Fruit fly (Drosophila melanogaster): ENCODE results near the gene RpS5a.
A peak's percentile ranks its signal among the peaks of the same experiment; 100 is the strongest.

The RpS5a gene

DNA sequence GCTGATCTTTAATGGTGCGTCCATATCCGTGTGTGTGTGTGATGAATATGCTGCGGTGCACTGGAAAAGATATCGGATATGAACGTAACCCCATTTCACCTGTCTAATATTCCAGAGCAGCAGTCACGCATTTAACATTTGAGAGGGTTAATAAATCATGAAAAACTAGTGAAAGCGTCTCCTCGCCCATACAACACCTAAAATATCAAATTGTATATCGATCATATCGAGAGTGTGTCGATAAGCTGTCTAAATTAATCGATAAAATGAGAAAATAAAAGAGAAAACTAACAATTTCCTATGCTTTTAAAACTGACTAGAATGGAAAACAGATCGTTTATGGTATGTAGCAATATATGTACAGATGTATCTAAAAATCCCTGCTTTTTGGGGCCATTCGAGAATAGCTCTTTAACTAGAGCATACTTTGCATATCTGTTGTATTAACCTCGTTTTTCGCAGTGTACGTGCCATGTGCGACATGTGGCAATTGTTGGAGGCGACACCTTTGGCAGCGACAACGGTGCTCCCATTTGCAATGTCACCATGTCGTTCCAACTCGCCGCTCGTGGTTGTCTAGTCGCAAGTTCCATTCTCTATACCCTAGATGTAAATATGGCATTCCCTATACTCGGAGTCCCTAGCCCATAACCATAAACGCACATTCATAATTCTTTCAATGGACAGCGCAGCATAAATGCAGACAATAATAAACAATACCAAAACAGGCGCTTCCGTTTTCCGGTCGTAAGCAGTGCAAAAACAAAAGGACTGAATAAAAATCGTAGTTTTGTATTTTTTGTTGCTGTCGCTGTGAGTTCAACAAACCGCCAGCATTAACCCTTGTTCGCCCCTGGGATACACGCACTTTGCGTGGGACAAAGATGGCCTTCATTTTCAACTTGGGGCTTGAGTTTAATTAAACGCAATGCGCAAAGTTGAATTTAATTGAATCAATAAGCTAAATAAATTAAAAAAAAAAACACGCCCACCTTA lies 35.8 kb downstream of the RpS5a start (continued):
- TF ChIP-seq Sox102F (GFP tag; optimal IDR thresholded peaks at IDR 0.05): peak; percentile 25
- TF ChIP-seq kay (GFP tag; optimal IDR thresholded peaks at IDR 0.05): no peak

DNA sequence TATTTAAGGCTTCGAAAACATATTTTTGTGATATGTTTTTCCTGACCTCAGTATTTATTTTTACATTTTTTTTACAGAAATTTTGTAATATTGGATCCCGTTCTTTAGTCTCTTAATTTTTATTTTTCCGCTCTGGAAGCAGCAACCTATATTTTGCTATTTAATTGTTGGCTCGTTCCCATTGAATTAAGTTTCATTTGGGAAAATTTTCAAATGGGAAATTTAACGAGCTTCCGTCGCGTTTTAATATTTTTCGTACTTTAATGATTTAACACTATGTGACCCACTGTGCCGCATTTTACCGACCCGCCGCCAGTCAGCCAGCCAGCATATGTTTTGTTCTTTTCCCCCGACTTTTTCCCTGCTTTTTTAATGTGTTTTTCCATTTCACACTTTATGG lies 36.8 kb downstream of the RpS5a start:
- TF ChIP-seq NfI (GFP tag; optimal IDR thresholded peaks at IDR 0.05): no peak
- TF ChIP-seq CG30403 (GFP tag; optimal IDR thresholded peaks at IDR 0.05): peak; percentile 8
- no peak for TF ChIP-seq CG6175 (GFP tag; IDR thresholded peaks at IDR 0.05)
- TF ChIP-seq CG4707 (GFP tag; optimal IDR thresholded peaks at IDR 0.05): peak; percentile 42
- peak; percentile 6 for TF ChIP-seq dmrt99B (tag; optimal IDR thresholded peaks at IDR 0.05)
- peak; percentile 51 for TF ChIP-seq Med (GFP tag)
- no peak for TF ChIP-seq Mes4 (GFP tag; optimal IDR thresholded peaks at IDR 0.05)
- TF ChIP-seq CG17328 (GFP tag; IDR thresholded peaks at IDR 0.05): 0 out of 2 replicates have a peak, but pooled peaks have one; percentile 28
- TF ChIP-seq CG2712 (tag; optimal IDR thresholded peaks at IDR 0.05): peak; percentile 17
- TF ChIP-seq sens (GFP tag): peak; percentile 84
- TF ChIP-seq twi (tag; optimal IDR thresholded peaks at IDR 0.05): peak; percentile 80
- no peak for TF ChIP-seq oc (tag; optimal IDR thresholded peaks at IDR 0.05)
- TF ChIP-seq row (GFP tag; IDR thresholded peaks at IDR 0.05): peak; percentile 29; the same call in 1 of the 3 replicates
- no peak for TF ChIP-seq Usf (GFP tag; optimal IDR thresholded peaks at IDR 0.05)
- peak; percentile 10 for TF ChIP-seq grau (tag; optimal IDR thresholded peaks at IDR 0.05)
- TF ChIP-seq lola (GFP tag; optimal IDR thresholded peaks at IDR 0.05): peak in 1 of 3 experiments; percentile 6
- peak; percentile 36 for TF ChIP-seq CG8388 (GFP tag; optimal IDR thresholded peaks at IDR 0.05)
- peak; percentile 20 for TF ChIP-seq CG4424 (GFP tag; optimal IDR thresholded peaks at IDR 0.05)
- TF ChIP-seq nmo (GFP tag; optimal IDR thresholded peaks at IDR 0.05): peak; percentile 16
- TF ChIP-seq gem (tag; optimal IDR thresholded peaks at IDR 0.05): peak; percentile 44
- peak in 1 of 2 experiments; percentile 17 for TF ChIP-seq bsh (GFP tag; optimal IDR thresholded peaks at IDR 0.05)
- TF ChIP-seq unpg (GFP tag; optimal IDR thresholded peaks at IDR 0.05): peak; percentile 0
- TF ChIP-seq otp (GFP tag; IDR thresholded peaks at IDR 0.05): no peak
- TF ChIP-seq Oli (tag; optimal IDR thresholded peaks at IDR 0.05): peak; percentile 2
- peak in 1 of 2 experiments; percentile 4 for TF ChIP-seq eve (GFP tag; optimal IDR thresholded peaks at IDR 0.05)
- TF ChIP-seq caup (GFP tag; optimal IDR thresholded peaks at IDR 0.05; ENCODE audit: severe bottlenecking): no peak
- no peak for TF ChIP-seq sisA (GFP tag; IDR thresholded peaks at IDR 0.05)
- peak; percentile 20 for TF ChIP-seq Blimp-1 (GFP tag; optimal IDR thresholded peaks at IDR 0.05)
- TF ChIP-seq CG18262 (tag; optimal IDR thresholded peaks at IDR 0.05): peak; percentile 36
- peak; percentile 21 for TF ChIP-seq gcm (GFP tag; optimal IDR thresholded peaks at IDR 0.05)
- no peak for TF ChIP-seq luna (GFP tag; optimal IDR thresholded peaks at IDR 0.05)
- no peak for TF ChIP-seq CG15011 (GFP tag; optimal IDR thresholded peaks at IDR 0.05)
- TF ChIP-seq CG11504 (tag; optimal IDR thresholded peaks at IDR 0.05): peak; percentile 7
- TF ChIP-seq BEAF-32 (GFP tag; optimal IDR thresholded peaks at IDR 0.05): no peak
- peak; percentile 17 for TF ChIP-seq CG9727 (GFP tag; optimal IDR thresholded peaks at IDR 0.05)
- TF ChIP-seq CG7839 (tag; optimal IDR thresholded peaks at IDR 0.05): peak; percentile 3
- TF ChIP-seq CG33213 (GFP tag; optimal IDR thresholded peaks at IDR 0.05): no peak

All from whole organism, embryonic.